In genomic region chrX:2329312-2329711, dm6 we compare ENCODE assay signal across 1 fruit fly cellular context.
TF ChIP-seq lines count a peak whose summit lies in the region.

No protein-coding gene starts in this region.

TF ChIP-seq in whole organism, embryonic, 481 proteins besides CTCF, POLR2A, EP300 and RAD21 (continued from another document and continues in another):
- TF ChIP-seq org-1 (GFP tag; optimal IDR thresholded peaks at IDR 0.05; lab: Kevin White, UChicago): peak; percentile 75
- TF ChIP-seq h (optimal IDR thresholded peaks at IDR 0.05; lab: Kevin White, UChicago): no peak
- no peak for TF ChIP-seq Lim3 (GFP tag; IDR thresholded peaks at IDR 0.05; lab: Robert Waterston, UW)
- no peak for TF ChIP-seq Doc2 (GFP tag; IDR thresholded peaks at IDR 0.05; lab: Robert Waterston, UW)
- no peak for TF ChIP-seq CG6791 (GFP tag; IDR thresholded peaks at IDR 0.05; lab: Robert Waterston, UW; ENCODE audit: partially characterized antibody)
- peak; percentile 62; the same call in 1 of the 3 replicates for TF ChIP-seq Dbx (GFP tag; IDR thresholded peaks at IDR 0.05; lab: Robert Waterston, UW)
- TF ChIP-seq CG1602 (GFP tag; optimal IDR thresholded peaks at IDR 0.05; lab: Kevin White, UChicago): peak; percentile 78
- peak; percentile 75; the same call in 2 of the 3 replicates for TF ChIP-seq gce (GFP tag; IDR thresholded peaks at IDR 0.05; lab: Robert Waterston, UW)
- TF ChIP-seq az2 (GFP tag; optimal IDR thresholded peaks at IDR 0.05; lab: Kevin White, UChicago): peak; percentile 82
- TF ChIP-seq unpg (GFP tag; optimal IDR thresholded peaks at IDR 0.05; lab: Kevin White, UChicago): peak; percentile 77
- no peak for TF ChIP-seq trem (tag; optimal IDR thresholded peaks at IDR 0.05; lab: Kevin White, UChicago)
- no peak for TF ChIP-seq ase (GFP tag; IDR thresholded peaks at IDR 0.05; lab: Robert Waterston, UW)
- TF ChIP-seq CG3407 (GFP tag; optimal IDR thresholded peaks at IDR 0.05; lab: Kevin White, UChicago): peak; percentile 42
- 0 out of 2 replicates have a peak, but pooled peaks have one; percentile 50 for TF ChIP-seq sens-2 (GFP tag; IDR thresholded peaks at IDR 0.05; lab: Robert Waterston, UW)
- TF ChIP-seq ind (GFP tag; optimal IDR thresholded peaks at IDR 0.05; lab: Kevin White, UChicago): peak; percentile 74
- TF ChIP-seq Rx (GFP tag; IDR thresholded peaks at IDR 0.05; lab: Robert Waterston, UW): peak; percentile 49
- TF ChIP-seq gcm2 (GFP tag; optimal IDR thresholded peaks at IDR 0.05; lab: Kevin White, UChicago): peak; percentile 59
- no peak for TF ChIP-seq D (optimal IDR thresholded peaks at IDR 0.05; lab: Kevin White, UChicago)
- TF ChIP-seq D (GFP tag; optimal IDR thresholded peaks at IDR 0.05; lab: Kevin White, UChicago): peak; percentile 59
- no peak for TF ChIP-seq Kr (GFP tag; optimal IDR thresholded peaks at IDR 0.05; lab: Kevin White, UChicago)
- peak; percentile 56 for TF ChIP-seq Nf-YA (GFP tag; IDR thresholded peaks at IDR 0.05; lab: Robert Waterston, UW)
- TF ChIP-seq MTF-1 (GFP tag; optimal IDR thresholded peaks at IDR 0.05; lab: Kevin White, UChicago; ENCODE audit: borderline replicate concordance): no peak
- no peak for TF ChIP-seq NFAT (GFP tag; IDR thresholded peaks at IDR 0.05; lab: Robert Waterston, UW)
- TF ChIP-seq CG13287 (GFP tag; IDR thresholded peaks at IDR 0.05; lab: Robert Waterston, UW; ENCODE audit: partially characterized antibody): no peak
- TF ChIP-seq CG13123 (GFP tag; optimal IDR thresholded peaks at IDR 0.05; lab: Kevin White, UChicago): peak; percentile 45
- peak; percentile 84 for TF ChIP-seq maf-S (GFP tag; optimal IDR thresholded peaks at IDR 0.05; lab: Kevin White, UChicago)
- no peak for TF ChIP-seq CG16813 (GFP tag; IDR thresholded peaks at IDR 0.05; lab: Robert Waterston, UW; ENCODE audit: partially characterized antibody)
- TF ChIP-seq tap (tag; optimal IDR thresholded peaks at IDR 0.05; lab: Kevin White, UChicago): peak; percentile 50
- TF ChIP-seq CG17328 (GFP tag; IDR thresholded peaks at IDR 0.05; lab: Robert Waterston, UW): peak; percentile 90
- TF ChIP-seq CG10959 (GFP tag; IDR thresholded peaks at IDR 0.05; lab: Robert Waterston, UW): peak; percentile 65
- TF ChIP-seq tio (GFP tag; optimal IDR thresholded peaks at IDR 0.05; lab: Kevin White, UChicago): peak; percentile 75
- peak; percentile 33 for TF ChIP-seq Deaf1 (tag; optimal IDR thresholded peaks at IDR 0.05; lab: Kevin White, UChicago)
- TF ChIP-seq CG10366 (GFP tag; IDR thresholded peaks at IDR 0.05; lab: Robert Waterston, UW): peak; percentile 84
- TF ChIP-seq CG8388 (GFP tag; optimal IDR thresholded peaks at IDR 0.05; lab: Kevin White, UChicago): peak; percentile 66
- peak; percentile 36 for TF ChIP-seq phol (tag; optimal IDR thresholded peaks at IDR 0.05; lab: Kevin White, UChicago)
- TF ChIP-seq ash1 (GFP tag; optimal IDR thresholded peaks at IDR 0.05; lab: Kevin White, UChicago): no peak
- no peak for TF ChIP-seq CG2129 (GFP tag; IDR thresholded peaks at IDR 0.05; lab: Robert Waterston, UW; ENCODE audit: partially characterized antibody)
- TF ChIP-seq trh (GFP tag; optimal IDR thresholded peaks at IDR 0.05; lab: Kevin White, UChicago): peak; percentile 48
- peak; percentile 57; the same call in 1 of the 3 replicates for TF ChIP-seq so (GFP tag; IDR thresholded peaks at IDR 0.05; lab: Robert Waterston, UW)
- TF ChIP-seq CG18764 (GFP tag; optimal IDR thresholded peaks at IDR 0.05; lab: Kevin White, UChicago): peak; percentile 46
- peak; percentile 30 for TF ChIP-seq crc (GFP tag; optimal IDR thresholded peaks at IDR 0.05; lab: Kevin White, UChicago)
- peak; percentile 63 for TF ChIP-seq vfl (GFP tag; optimal IDR thresholded peaks at IDR 0.05; lab: Kevin White, UChicago)
- TF ChIP-seq vvl (GFP tag; IDR thresholded peaks at IDR 0.05; lab: Robert Waterston, UW): peak; percentile 86
- 0 out of 3 replicates have a peak, but pooled peaks have one; percentile 36 for TF ChIP-seq H15 (GFP tag; IDR thresholded peaks at IDR 0.05; lab: Robert Waterston, UW)
- TF ChIP-seq crol (GFP tag; IDR thresholded peaks at IDR 0.05; lab: Robert Waterston, UW): peak; percentile 51; the same call in 1 of the 2 replicates
- no peak for TF ChIP-seq CG17912 (GFP tag; optimal IDR thresholded peaks at IDR 0.05; lab: Kevin White, UChicago)
- peak; percentile 68 for TF ChIP-seq CG12659 (GFP tag; optimal IDR thresholded peaks at IDR 0.05; lab: Kevin White, UChicago)
- peak; percentile 58 for TF ChIP-seq ssp (GFP tag; IDR thresholded peaks at IDR 0.05; lab: Robert Waterston, UW)
- TF ChIP-seq tna (GFP tag; IDR thresholded peaks at IDR 0.05; lab: Robert Waterston, UW; ENCODE audit: partially characterized antibody): no peak
- peak; percentile 72 for TF ChIP-seq Hr3 (GFP tag; optimal IDR thresholded peaks at IDR 0.05; lab: Kevin White, UChicago)
- peak; percentile 41 for TF ChIP-seq HHEX (GFP tag; optimal IDR thresholded peaks at IDR 0.05; lab: Kevin White, UChicago)
- peak; percentile 29; the same call in 1 of the 2 replicates for TF ChIP-seq MBD-R2 (GFP tag; IDR thresholded peaks at IDR 0.05; lab: Robert Waterston, UW)
- TF ChIP-seq CG7745 (tag; optimal IDR thresholded peaks at IDR 0.05; lab: Kevin White, UChicago): no peak
- peak; percentile 71 for TF ChIP-seq dmrt99B (tag; optimal IDR thresholded peaks at IDR 0.05; lab: Kevin White, UChicago)
- TF ChIP-seq CG1529 (GFP tag; optimal IDR thresholded peaks at IDR 0.05; lab: Kevin White, UChicago): peak; percentile 56
- no peak for TF ChIP-seq tll (GFP tag; optimal IDR thresholded peaks at IDR 0.05; lab: Kevin White, UChicago)
- TF ChIP-seq Sin3A (optimal IDR thresholded peaks at IDR 0.05; lab: Kevin White, UChicago): no peak
- TF ChIP-seq unc-4 (GFP tag; IDR thresholded peaks at IDR 0.05; lab: Robert Waterston, UW; ENCODE audit: partially characterized antibody): no peak
- peak; percentile 54 for TF ChIP-seq disco-r (GFP tag; optimal IDR thresholded peaks at IDR 0.05; lab: Kevin White, UChicago)
- TF ChIP-seq Ada2b (GFP tag; IDR thresholded peaks at IDR 0.05; lab: Robert Waterston, UW): peak; percentile 29; the same call in 1 of the 2 replicates
- peak; percentile 82 for TF ChIP-seq slbo (GFP tag; IDR thresholded peaks at IDR 0.05; lab: Robert Waterston, UW)
- peak; percentile 53 for TF ChIP-seq CG10462 (GFP tag; optimal IDR thresholded peaks at IDR 0.05; lab: Kevin White, UChicago)
- TF ChIP-seq CG4404 (GFP tag; IDR thresholded peaks at IDR 0.05; lab: Robert Waterston, UW): peak; percentile 57; the same call in 1 of the 2 replicates
- TF ChIP-seq cad (GFP tag; optimal IDR thresholded peaks at IDR 0.05; lab: Kevin White, UChicago): no peak
- TF ChIP-seq prd (optimal IDR thresholded peaks at IDR 0.05; lab: Kevin White, UChicago): no peak
- TF ChIP-seq prd (GFP tag; IDR thresholded peaks at IDR 0.05; lab: Robert Waterston, UW): peak; percentile 85
- TF ChIP-seq CG7928 (GFP tag; optimal IDR thresholded peaks at IDR 0.05; lab: Kevin White, UChicago): no peak
- TF ChIP-seq gfzf (GFP tag; optimal IDR thresholded peaks at IDR 0.05; lab: Kevin White, UChicago): no peak
- TF ChIP-seq CG7556 (GFP tag; optimal IDR thresholded peaks at IDR 0.05; lab: Kevin White, UChicago): peak; percentile 83
- peak; percentile 84 for TF ChIP-seq Hmr (GFP tag; optimal IDR thresholded peaks at IDR 0.05; lab: Kevin White, UChicago)
- peak; percentile 44 for TF ChIP-seq Abd-B (GFP tag; optimal IDR thresholded peaks at IDR 0.05; lab: Kevin White, UChicago)
- TF ChIP-seq run (tag; optimal IDR thresholded peaks at IDR 0.05; lab: Kevin White, UChicago): no peak
- no peak for TF ChIP-seq CG42726 (GFP tag; IDR thresholded peaks at IDR 0.05; lab: Robert Waterston, UW; ENCODE audit: partially characterized antibody)
- peak; percentile 55 for TF ChIP-seq CG13424 (tag; optimal IDR thresholded peaks at IDR 0.05; lab: Kevin White, UChicago)
- TF ChIP-seq CG9876 (GFP tag; optimal IDR thresholded peaks at IDR 0.05; lab: Kevin White, UChicago): peak; percentile 73
- TF ChIP-seq CG33557 (GFP tag; optimal IDR thresholded peaks at IDR 0.05; lab: Kevin White, UChicago): peak; percentile 65
- peak; percentile 62 for TF ChIP-seq CG8765 (GFP tag; IDR thresholded peaks at IDR 0.05; lab: Robert Waterston, UW)
- peak; percentile 48 for TF ChIP-seq Meics (GFP tag; optimal IDR thresholded peaks at IDR 0.05; lab: Kevin White, UChicago)
- no peak for TF ChIP-seq Stat92E (GFP tag; optimal IDR thresholded peaks at IDR 0.05; lab: Kevin White, UChicago)
- no peak for TF ChIP-seq Lpt (GFP tag; optimal IDR thresholded peaks at IDR 0.05; lab: Kevin White, UChicago)
- TF ChIP-seq Oli (tag; optimal IDR thresholded peaks at IDR 0.05; lab: Kevin White, UChicago): peak; percentile 66
- peak; percentile 42 for TF ChIP-seq CG10267 (tag; optimal IDR thresholded peaks at IDR 0.05; lab: Kevin White, UChicago)
- no peak for TF ChIP-seq CG12104 (GFP tag; optimal IDR thresholded peaks at IDR 0.05; lab: Kevin White, UChicago)
- peak; percentile 76 for TF ChIP-seq Dad (GFP tag; optimal IDR thresholded peaks at IDR 0.05; lab: Kevin White, UChicago)
- TF ChIP-seq caup (GFP tag; optimal IDR thresholded peaks at IDR 0.05; lab: Kevin White, UChicago; ENCODE audit: severe bottlenecking): peak; percentile 64
- no peak for TF ChIP-seq Hmx (GFP tag; optimal IDR thresholded peaks at IDR 0.05; lab: Kevin White, UChicago)
- peak; percentile 66 for TF ChIP-seq CG12942 (GFP tag; optimal IDR thresholded peaks at IDR 0.05; lab: Kevin White, UChicago)
- TF ChIP-seq CG7372 (GFP tag; IDR thresholded peaks at IDR 0.05; lab: Robert Waterston, UW): peak; percentile 61
- TF ChIP-seq sc (optimal IDR thresholded peaks at IDR 0.05; lab: Kevin White, UChicago): no peak
- TF ChIP-seq sc (GFP tag; optimal IDR thresholded peaks at IDR 0.05; lab: Kevin White, UChicago): peak; percentile 7
- peak; percentile 0 for TF ChIP-seq D19B (GFP tag; optimal IDR thresholded peaks at IDR 0.05; lab: Kevin White, UChicago)
- TF ChIP-seq CG18011 (GFP tag; optimal IDR thresholded peaks at IDR 0.05; lab: Kevin White, UChicago): peak; percentile 4
- peak; percentile 3 for TF ChIP-seq CrebB (tag; optimal IDR thresholded peaks at IDR 0.05; lab: Kevin White, UChicago)
- no peak for TF ChIP-seq nerfin-2 (GFP tag; IDR thresholded peaks at IDR 0.05; lab: Robert Waterston, UW; ENCODE audit: partially characterized antibody)
- no peak for TF ChIP-seq corto (GFP tag; optimal IDR thresholded peaks at IDR 0.05; lab: Kevin White, UChicago)
- TF ChIP-seq CG17568 (GFP tag; optimal IDR thresholded peaks at IDR 0.05; lab: Kevin White, UChicago): peak; percentile 32
- TF ChIP-seq CG7357 (GFP tag; IDR thresholded peaks at IDR 0.05; lab: Robert Waterston, UW): peak; percentile 52; the same call in 1 of the 3 replicates
- TF ChIP-seq Dp (GFP tag; optimal IDR thresholded peaks at IDR 0.05; lab: Kevin White, UChicago): no peak
- peak; percentile 25 for TF ChIP-seq en (GFP tag; optimal IDR thresholded peaks at IDR 0.05; lab: Kevin White, UChicago)
- peak; percentile 72; the same call in 1 of the 2 replicates for TF ChIP-seq chm (GFP tag; IDR thresholded peaks at IDR 0.05; lab: Robert Waterston, UW)
- TF ChIP-seq CG11695 (GFP tag; IDR thresholded peaks at IDR 0.05; lab: Robert Waterston, UW): peak; percentile 53; the same call in 1 of the 3 replicates
- peak; percentile 67 for TF ChIP-seq stc (GFP tag; IDR thresholded peaks at IDR 0.05; lab: Robert Waterston, UW)
- TF ChIP-seq CG12236 (GFP tag; optimal IDR thresholded peaks at IDR 0.05; lab: Kevin White, UChicago): peak; percentile 58
- TF ChIP-seq hkb (optimal IDR thresholded peaks at IDR 0.05; lab: Kevin White, UChicago): no peak
- peak; percentile 75 for TF ChIP-seq hkb (GFP tag; IDR thresholded peaks at IDR 0.05; lab: Robert Waterston, UW)
- peak; percentile 68 for TF ChIP-seq CG3163 (GFP tag; optimal IDR thresholded peaks at IDR 0.05; lab: Kevin White, UChicago)
- peak; percentile 80 for TF ChIP-seq CG11398 (GFP tag; optimal IDR thresholded peaks at IDR 0.05; lab: Kevin White, UChicago)
- peak; percentile 75 for TF ChIP-seq CG5953 (GFP tag; IDR thresholded peaks at IDR 0.05; lab: Robert Waterston, UW)
- peak; percentile 73 for TF ChIP-seq CG8924 (tag; optimal IDR thresholded peaks at IDR 0.05; lab: Kevin White, UChicago)
- TF ChIP-seq br (optimal IDR thresholded peaks at IDR 0.05; lab: Kevin White, UChicago): no peak
- TF ChIP-seq PHDP (tag; optimal IDR thresholded peaks at IDR 0.05; lab: Kevin White, UChicago): peak; percentile 74
- TF ChIP-seq Jarid2 (GFP tag; optimal IDR thresholded peaks at IDR 0.05; lab: Kevin White, UChicago): no peak
- peak; percentile 71 for TF ChIP-seq grau (tag; optimal IDR thresholded peaks at IDR 0.05; lab: Kevin White, UChicago)
- TF ChIP-seq Doc3 (GFP tag; IDR thresholded peaks at IDR 0.05; lab: Robert Waterston, UW; ENCODE audit: partially characterized antibody): no peak
- TF ChIP-seq Fer3 (tag; optimal IDR thresholded peaks at IDR 0.05; lab: Kevin White, UChicago): peak; percentile 27
- TF ChIP-seq esg (GFP tag; conservative IDR thresholded peaks at IDR 0.05; lab: Robert Waterston, UW): peak; percentile 71
- no peak for TF ChIP-seq mirr (GFP tag; optimal IDR thresholded peaks at IDR 0.05; lab: Kevin White, UChicago)
- peak; percentile 2 for TF ChIP-seq Lhr (GFP tag; optimal IDR thresholded peaks at IDR 0.05; lab: Kevin White, UChicago)
- TF ChIP-seq Elba2 (GFP tag; optimal IDR thresholded peaks at IDR 0.05; lab: Kevin White, UChicago): no peak
- no peak for TF ChIP-seq fd102C (GFP tag; optimal IDR thresholded peaks at IDR 0.05; lab: Kevin White, UChicago)
- no peak for TF ChIP-seq lov (optimal IDR thresholded peaks at IDR 0.05; lab: Kevin White, UChicago)
- peak; percentile 78; the same call in 2 of the 3 replicates for TF ChIP-seq lov (GFP tag; IDR thresholded peaks at IDR 0.05; lab: Robert Waterston, UW)
- no peak for TF ChIP-seq CG11093 (GFP tag; IDR thresholded peaks at IDR 0.05; lab: Robert Waterston, UW)
- peak; percentile 59; the same call in 1 of the 3 replicates for TF ChIP-seq CG2889 (GFP tag; IDR thresholded peaks at IDR 0.05; lab: Robert Waterston, UW)
- no peak for TF ChIP-seq CkIIα-i1 (GFP tag; IDR thresholded peaks at IDR 0.05; lab: Robert Waterston, UW)
- TF ChIP-seq hbn (GFP tag; IDR thresholded peaks at IDR 0.05; lab: Robert Waterston, UW; ENCODE audit: partially characterized antibody): no peak
- TF ChIP-seq schlank (tag; optimal IDR thresholded peaks at IDR 0.05; lab: Kevin White, UChicago): no peak
- TF ChIP-seq CG18262 (tag; optimal IDR thresholded peaks at IDR 0.05; lab: Kevin White, UChicago): peak; percentile 74
- peak; percentile 56 for TF ChIP-seq CG2202 (tag; optimal IDR thresholded peaks at IDR 0.05; lab: Kevin White, UChicago)
- TF ChIP-seq Fer2 (tag; optimal IDR thresholded peaks at IDR 0.05; lab: Kevin White, UChicago): peak; percentile 2
- no peak for TF ChIP-seq Dref (GFP tag; IDR thresholded peaks at IDR 0.05; lab: Robert Waterston, UW)
